Worm (Caenorhabditis elegans): ENCODE measurements around the gene F31F6.3.

The F31F6.3 gene

DNA sequence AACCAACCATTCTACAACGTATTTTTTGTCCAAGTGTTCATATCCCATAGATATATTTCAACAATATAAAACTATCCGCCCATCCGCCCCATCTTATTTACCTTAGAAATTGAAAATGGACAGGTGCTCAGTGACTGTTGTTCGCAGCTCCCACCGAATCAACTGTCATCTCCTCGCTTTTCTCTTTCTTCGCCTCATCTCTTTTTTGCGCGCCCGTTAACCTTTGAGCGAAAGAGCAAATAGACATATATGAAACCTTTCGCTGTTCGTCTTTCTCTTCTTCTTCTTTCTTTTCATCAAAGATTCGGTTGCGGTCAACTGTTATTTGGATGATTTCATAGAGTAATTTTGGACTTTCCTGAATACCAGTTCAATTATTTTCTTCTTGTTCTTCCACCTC, 3.0 kb upstream of the F31F6.3 start, which contains the start of gene sssh-1:
Gene sssh-1 (plus strand): TSS at position 301 of the 400 bp plus-strand sequence.
- TF ChIP-seq unc-62 (GFP tag; optimal IDR thresholded peaks at IDR 0.05): no peak

DNA sequence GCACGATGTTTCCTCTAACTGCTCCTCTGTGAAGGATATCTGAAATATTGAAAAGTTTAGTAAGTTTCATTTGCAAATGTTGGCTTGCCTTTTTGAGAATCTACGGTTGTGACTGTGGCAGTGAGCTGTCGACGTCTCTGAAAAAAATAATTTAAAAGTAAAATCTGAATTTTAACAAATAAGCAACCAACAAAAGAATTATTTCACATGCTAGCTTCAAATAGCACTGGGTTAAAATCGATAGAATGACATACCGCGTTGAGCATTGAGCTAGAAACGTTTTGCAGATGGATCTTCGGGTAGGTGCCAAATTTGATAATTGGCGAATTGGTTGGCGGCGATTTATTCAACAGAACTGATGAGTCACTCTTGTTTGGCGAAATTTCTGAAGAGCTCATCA, 887 bp downstream of the F31F6.3 start, which contains the start of gene F31F6.2:
Gene F31F6.2 (minus strand): TSS at position 101 of the 400 bp plus-strand sequence.
- TF ChIP-seq unc-62 (GFP tag; optimal IDR thresholded peaks at IDR 0.05): no peak

DNA sequence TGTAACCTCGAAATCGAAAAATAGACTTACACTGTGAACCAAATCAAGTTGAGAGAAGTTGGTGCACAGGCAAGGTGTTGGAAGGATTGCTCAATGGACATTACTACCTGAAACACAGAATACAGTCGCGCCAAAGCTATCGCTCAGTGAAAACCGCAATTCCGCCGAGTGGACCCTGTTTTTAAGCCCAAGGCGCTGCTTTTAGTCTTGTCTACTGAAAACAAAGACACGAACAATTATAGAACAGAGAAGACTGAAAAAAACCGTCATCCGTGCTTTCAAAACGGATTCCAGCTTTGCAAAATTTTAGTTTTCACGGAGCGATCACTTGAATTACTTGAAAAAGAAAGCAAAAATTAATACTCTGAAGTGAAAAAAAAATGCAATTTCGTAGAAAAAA, 4.5 kb downstream of the F31F6.3 start, which contains the start of gene F31F6.1:
Gene F31F6.1 (minus strand): TSS at position 101 of the 400 bp plus-strand sequence.
- TF ChIP-seq unc-62 (GFP tag; optimal IDR thresholded peaks at IDR 0.05): no peak

DNA sequence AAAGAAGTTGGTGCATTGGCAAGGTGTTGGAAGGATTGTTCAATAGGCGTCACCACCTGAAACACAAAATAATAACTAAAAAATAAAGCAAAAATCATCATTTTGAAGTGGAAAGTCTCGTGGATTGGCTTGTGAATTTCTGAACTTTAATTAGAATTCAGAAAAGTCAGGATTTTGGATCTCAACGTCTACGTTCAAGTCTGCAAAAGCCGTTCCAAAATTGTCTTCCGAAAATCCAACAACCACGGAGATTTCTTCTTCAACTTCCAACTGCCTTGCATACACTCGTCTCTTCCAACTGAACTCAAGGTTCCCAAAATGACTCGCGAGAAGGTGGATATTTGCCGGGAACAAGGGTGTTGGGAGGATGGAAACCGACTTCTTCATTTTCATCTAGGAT, 6.9 kb downstream of the F31F6.3 start, which contains the start of gene C27C12.3:
Gene C27C12.3 (minus strand): TSS at position 101 of the 400 bp plus-strand sequence.
- no peak for TF ChIP-seq unc-62 (GFP tag; optimal IDR thresholded peaks at IDR 0.05)

DNA sequence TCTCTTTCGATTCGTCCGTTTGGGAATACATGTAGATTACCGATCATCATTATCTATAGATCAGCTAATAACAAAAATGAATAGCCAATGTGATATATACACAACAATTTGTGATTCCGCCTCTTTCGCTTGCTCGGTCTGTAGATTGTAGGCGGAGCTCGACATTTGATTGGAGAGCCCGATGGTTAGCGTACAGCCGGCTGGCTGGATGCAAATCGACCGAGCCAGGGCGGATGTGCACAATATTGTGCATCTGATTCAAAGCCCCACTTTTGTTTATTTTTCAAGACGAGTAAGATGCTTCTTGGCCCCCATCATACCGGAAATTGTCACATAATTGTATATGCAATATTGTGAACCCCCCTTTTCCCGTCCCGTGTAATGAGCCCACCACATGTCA, 10.9 kb downstream of the F31F6.3 start, which contains the start of gene dmd-4:
Gene dmd-4 (minus strand): TSS at position 101 of the 400 bp plus-strand sequence.
- no peak for TF ChIP-seq unc-62 (GFP tag; optimal IDR thresholded peaks at IDR 0.05)

DNA sequence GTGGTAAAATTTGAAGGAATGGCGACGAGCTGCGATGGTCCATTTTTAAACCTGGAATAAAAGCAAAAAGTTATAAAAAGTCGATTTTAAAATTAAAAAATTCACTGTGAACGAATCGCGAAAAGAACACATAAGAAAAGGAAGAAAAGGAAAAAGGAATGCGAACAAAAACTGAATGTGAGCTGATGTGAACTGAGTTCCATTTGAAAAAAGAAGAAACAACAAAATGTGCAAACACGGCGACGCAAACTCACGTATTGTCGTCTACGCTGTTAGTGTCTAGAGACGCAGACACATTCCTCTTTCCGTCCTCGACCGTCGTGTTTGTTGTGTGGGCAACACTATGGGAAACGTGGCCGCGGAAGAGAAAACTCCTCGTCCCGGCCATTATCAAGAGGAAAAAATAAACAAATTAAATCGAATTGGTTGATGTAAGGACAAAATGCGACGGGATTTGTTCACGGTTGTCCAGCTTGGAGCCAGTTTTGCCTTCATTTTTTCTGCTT, 18.9 kb downstream of the F31F6.3 start, which contains the start of the genes C27C12.1 and C27C12.4:
Gene C27C12.1 (minus strand): TSS at position 51 of the 506 bp plus-strand sequence.
Gene C27C12.4 (plus strand): TSS at position 375 of the 506 bp plus-strand sequence.
- TF ChIP-seq unc-62 (GFP tag; optimal IDR thresholded peaks at IDR 0.05): no peak

DNA sequence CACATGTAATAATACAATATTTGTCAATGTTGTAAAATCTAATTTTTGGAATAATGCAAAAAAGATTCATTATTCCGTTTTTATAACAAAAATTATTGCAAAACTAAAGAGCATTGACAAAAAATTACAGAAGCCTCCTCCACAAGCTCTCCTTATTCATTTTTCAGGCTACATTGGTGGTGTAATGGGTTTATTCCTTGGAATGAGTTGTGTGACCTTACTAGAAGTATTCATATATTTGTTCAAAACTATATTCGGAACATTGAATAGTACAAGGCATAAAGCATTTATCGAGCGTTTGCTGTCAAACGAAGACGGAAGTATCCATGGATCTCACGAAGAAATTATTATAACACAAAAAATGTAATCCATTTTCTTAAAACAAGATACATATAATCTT, 20.8 kb downstream of the F31F6.3 start:
- TF ChIP-seq unc-62 (GFP tag; optimal IDR thresholded peaks at IDR 0.05): no peak

DNA sequence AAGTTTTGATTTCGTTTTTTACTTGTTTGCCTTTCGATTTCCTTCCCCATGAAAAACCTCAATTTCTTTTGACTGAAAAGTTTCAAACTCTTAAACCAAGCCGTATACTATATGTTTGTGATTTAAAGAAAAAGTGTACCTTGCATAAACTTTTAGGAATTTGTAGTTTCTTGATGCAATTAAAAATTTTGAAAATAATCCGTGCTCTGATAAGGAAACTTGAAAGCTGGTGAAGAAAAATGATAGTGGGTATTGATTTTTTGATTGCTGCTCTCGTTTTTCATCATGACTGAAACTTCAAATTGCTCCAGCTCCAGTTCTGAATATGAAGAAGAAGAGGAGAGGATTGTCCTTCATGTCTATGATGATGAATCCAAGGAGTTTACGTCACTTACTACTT, 23.6 kb downstream of the F31F6.3 start, which contains the start of gene acd-3:
Gene acd-3 (plus strand): TSS at position 222 of the 400 bp plus-strand sequence.
- TF ChIP-seq unc-62 (GFP tag; optimal IDR thresholded peaks at IDR 0.05): no peak

DNA sequence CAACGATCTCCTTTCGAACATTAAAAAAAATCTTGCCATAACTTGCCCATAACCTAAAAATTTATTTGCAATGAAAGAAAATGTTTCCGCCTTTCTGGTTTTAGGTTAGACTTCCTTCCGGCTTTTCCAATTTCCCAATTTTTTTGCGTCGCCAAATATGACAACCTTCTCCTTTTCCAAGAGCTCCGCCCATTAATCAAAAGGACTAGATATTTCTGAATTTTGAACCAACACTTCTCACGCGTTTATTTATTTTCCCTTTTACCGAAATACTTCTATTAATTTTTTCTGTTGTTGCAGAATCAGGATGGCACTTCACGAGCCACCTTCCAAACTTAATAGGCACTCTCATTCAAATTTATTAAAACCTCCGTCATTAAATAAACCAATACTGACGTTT, 27.0 kb downstream of the F31F6.3 start, which contains the start of gene egrh-1:
Gene egrh-1 (plus strand): TSS at position 301 of the 400 bp plus-strand sequence.
- no peak for TF ChIP-seq unc-62 (GFP tag; optimal IDR thresholded peaks at IDR 0.05)

DNA sequence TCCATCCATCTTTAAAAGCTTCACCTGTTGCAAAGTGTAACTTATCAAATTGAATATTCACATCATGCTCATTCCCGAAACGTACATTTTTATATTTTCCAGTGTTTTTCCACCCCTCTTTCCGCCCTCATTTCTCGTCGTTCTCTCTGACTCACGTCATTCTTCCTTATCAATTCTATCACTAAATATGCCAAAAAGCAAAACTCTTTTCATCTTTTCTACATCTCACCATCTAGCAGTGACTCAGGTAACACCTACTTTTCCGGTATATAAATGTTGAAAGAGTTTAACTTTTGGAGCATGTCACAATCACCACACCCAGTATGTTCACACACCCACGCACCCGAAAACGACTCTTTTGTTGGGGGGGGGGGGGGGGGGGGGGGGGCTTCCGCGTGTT, 28.2 kb downstream of the F31F6.3 start:
- TF ChIP-seq unc-62 (GFP tag; optimal IDR thresholded peaks at IDR 0.05): no peak

DNA sequence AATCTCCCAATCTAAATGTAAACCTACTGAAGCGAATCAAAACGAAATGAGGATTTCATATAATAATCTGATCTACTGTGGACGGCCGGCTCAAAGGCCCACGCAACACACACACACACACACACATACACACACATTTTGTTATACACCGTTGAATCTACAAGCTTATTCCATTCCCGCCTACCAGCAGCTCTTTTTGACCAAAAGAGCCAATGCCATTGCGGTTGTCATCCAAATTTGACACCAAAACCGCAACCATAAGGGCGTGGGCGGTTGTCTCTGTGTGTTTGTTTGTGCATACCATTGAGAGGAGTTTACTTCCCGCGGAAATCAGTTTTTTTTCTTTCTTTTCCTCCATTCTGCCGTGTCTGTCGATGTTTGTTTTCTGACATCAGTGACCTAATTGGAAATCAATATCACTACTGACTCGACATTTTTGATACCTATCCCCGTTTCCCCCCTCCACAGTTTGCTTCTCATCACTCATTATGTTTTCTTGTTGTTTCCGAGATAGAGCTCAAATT, 29.8 kb downstream of the F31F6.3 start:
- no peak for TF ChIP-seq unc-62 (GFP tag; optimal IDR thresholded peaks at IDR 0.05)

DNA sequence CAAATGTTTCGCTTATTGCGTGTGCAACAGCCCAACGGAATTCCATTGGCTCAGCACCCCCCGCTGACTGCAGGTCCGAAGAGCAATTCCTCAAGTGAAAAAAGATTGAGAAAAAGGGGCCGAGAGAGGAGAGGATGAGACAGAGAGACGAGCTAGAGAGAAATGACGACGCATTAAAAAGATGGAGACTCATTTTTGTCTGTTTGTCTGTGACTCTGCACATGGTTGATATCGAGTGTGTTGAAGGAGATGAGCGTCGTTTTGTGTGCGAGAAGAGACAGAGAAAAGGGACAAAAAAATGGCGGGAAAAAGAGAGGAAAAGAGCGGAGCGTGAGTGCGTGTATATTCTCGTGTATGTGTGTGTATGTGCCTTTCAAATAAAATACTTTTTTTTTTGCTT, 31.6 kb downstream of the F31F6.3 start:
- TF ChIP-seq unc-62 (GFP tag; optimal IDR thresholded peaks at IDR 0.05): no peak

DNA sequence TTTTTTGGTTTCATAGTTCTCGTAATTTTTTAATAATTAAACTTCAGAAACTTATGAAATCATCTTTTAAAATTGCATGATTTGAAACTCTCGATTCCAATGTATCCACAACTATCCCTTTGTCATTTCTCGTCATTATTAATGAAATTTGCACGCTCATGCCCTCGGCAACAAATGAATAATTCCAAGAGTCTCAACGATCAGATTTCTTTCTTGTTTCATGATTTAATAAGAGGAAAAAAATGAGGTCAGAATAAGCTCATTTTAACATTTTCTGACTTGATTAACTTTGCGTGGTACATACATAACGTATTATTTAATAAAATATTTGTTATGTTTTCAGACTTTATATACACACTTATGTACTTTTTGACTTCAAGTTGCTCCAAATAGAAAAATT, 34.3 kb downstream of the F31F6.3 start:
- no peak for TF ChIP-seq unc-62 (GFP tag; optimal IDR thresholded peaks at IDR 0.05)

DNA sequence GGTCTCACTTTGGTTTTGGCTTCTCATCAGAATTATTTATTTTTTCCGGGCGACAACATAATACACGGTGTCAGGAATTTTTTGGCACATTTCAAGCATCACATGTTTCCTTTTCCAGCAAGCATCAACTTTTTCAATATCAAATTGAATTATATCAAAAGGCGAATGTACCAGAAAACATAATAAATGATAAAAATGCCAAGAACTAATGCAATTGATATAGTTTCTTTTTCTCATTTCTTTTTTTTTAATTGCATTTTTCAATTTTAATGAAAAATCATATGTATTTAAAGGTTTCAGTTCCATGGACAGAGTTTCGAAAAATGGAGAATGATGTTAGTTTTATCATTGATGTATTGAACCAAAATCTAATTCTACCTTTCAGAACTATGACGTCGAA, 41.1 kb downstream of the F31F6.3 start, which contains the start of gene dpf-2:
Gene dpf-2 (plus strand): TSS at position 301 of the 400 bp plus-strand sequence.
- no peak for TF ChIP-seq unc-62 (GFP tag; optimal IDR thresholded peaks at IDR 0.05)

DNA sequence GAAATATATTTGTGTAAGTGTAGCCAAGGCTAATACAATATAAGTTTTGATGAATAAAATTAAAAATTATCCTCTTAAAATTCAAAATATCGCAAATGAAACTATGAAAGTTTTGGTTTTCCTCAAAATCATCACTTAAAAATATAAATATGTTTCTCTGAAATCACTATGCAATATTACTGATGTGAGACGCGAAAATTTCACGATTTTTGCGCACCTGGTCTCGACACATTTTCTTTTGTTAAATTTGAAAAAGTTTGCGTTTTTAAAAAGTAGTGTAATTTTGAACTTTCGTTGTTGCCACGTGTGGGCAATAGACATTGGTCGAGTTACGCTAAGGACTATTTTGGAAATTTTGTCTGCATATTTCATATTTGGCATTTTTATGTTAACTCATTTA, 43.9 kb downstream of the F31F6.3 start:
- TF ChIP-seq unc-62 (GFP tag; optimal IDR thresholded peaks at IDR 0.05): no peak

DNA sequence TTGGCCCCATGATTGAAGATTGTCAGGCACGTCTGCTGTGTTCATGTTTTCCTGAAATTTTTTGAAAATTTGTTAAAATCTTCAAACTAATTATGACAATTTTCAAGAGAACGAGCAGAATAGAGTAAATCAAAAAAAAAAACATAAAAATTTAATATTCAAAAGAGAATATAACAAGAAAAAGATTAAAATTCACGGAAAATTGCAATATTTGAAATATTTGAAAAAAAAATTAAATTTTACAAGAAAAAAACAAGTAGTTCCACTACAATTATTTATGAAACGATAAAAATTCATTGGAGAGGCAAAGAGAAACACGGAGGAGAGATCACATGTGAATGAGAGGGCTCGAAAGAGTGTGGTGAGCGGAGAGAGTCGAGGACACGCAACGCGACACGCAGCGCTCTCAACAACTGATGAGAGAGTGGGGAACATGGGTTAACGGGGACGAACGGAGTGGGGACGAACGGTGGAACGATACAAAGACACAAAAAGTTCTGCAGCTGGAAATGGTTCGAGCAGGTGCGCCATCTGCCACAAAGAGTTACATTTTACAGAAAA, 48.1 kb downstream of the F31F6.3 start, which contains the start of gene mbk-1:
Gene mbk-1 (minus strand): TSS at position 51 of the 561 bp plus-strand sequence.
- TF ChIP-seq unc-62 (GFP tag; optimal IDR thresholded peaks at IDR 0.05): no peak
